In the genomic region with DNA sequence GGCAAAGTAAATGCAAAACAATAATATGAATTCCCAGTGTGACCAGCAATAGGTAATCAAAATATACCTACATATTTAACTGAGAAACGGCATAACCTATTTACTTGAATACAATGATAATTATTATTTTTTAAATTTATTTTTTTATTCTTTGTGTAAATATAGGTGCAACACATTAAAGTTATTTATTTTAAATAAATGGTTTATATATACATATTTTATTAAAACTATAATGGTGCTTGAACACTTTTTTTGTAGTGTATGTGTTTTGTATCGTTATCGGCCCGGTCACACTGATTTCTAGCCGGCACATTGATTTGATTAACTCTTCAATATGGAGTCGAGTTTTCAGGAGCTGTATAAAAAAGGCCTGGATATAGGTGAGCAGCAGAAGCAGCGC, we compare ENCODE assay signal across 4 fruit fly cellular contexts.
TF ChIP-seq lines count a peak whose summit lies in the region.

A gene (minus strand): TSS at position 51 of the 400 bp plus-strand sequence.
A gene (plus strand): TSS at position 289 of the 400 bp plus-strand sequence.
A gene (plus strand): TSS at position 289 of the 400 bp plus-strand sequence.

TF ChIP-seq in whole organism, adult, 20 proteins besides CTCF, POLR2A, EP300 and RAD21 (continued from another document):
- TF ChIP-seq CG14711 (tag; optimal IDR thresholded peaks at IDR 0.05; lab: Kevin White, UChicago) (peak; percentile 81), CG33017 (tag; optimal IDR thresholded peaks at IDR 0.05; lab: Kevin White, UChicago) (peak; percentile 60)

TF ChIP-seq in whole organism, embryonic, 481 proteins besides CTCF, POLR2A, EP300 and RAD21 (continued from another document and continues in another):
- TF ChIP-seq BtbVII (GFP tag; optimal IDR thresholded peaks at IDR 0.05; lab: Kevin White, UChicago) (no peak), CG7357 (GFP tag; IDR thresholded peaks at IDR 0.05; lab: Robert Waterston, UW) (peak; percentile 40; the same call in 1 of the 3 replicates), CG13123 (GFP tag; optimal IDR thresholded peaks at IDR 0.05; lab: Kevin White, UChicago) (no peak), dmrt11E (tag; optimal IDR thresholded peaks at IDR 0.05; lab: Kevin White, UChicago) (peak; percentile 63), otp (GFP tag; IDR thresholded peaks at IDR 0.05; lab: Robert Waterston, UW) (no peak), CG10959 (GFP tag; IDR thresholded peaks at IDR 0.05; lab: Robert Waterston, UW) (no peak), CG11093 (GFP tag; IDR thresholded peaks at IDR 0.05; lab: Robert Waterston, UW) (no peak), PHDP (tag; optimal IDR thresholded peaks at IDR 0.05; lab: Kevin White, UChicago) (no peak), CG1792 (GFP tag; optimal IDR thresholded peaks at IDR 0.05; lab: Kevin White, UChicago) (no peak), Sry-δ (GFP tag; optimal IDR thresholded peaks at IDR 0.05; lab: Kevin White, UChicago) (no peak), Rx (GFP tag; IDR thresholded peaks at IDR 0.05; lab: Robert Waterston, UW) (no peak), Gsc (GFP tag; IDR thresholded peaks at IDR 0.05; lab: Robert Waterston, UW) (no peak), pho (GFP tag; optimal IDR thresholded peaks at IDR 0.05; lab: Kevin White, UChicago) (no peak), CG6854 (GFP tag; optimal IDR thresholded peaks at IDR 0.05; lab: Kevin White, UChicago) (no peak), CG18619 (GFP tag; optimal IDR thresholded peaks at IDR 0.05; lab: Kevin White, UChicago) (no peak), Deaf1 (tag; optimal IDR thresholded peaks at IDR 0.05; lab: Kevin White, UChicago) (no peak), Myb (GFP tag; optimal IDR thresholded peaks at IDR 0.05; lab: Kevin White, UChicago) (no peak), psq (GFP tag; optimal IDR thresholded peaks at IDR 0.05; lab: Kevin White, UChicago) (no peak), ranshi (GFP tag; IDR thresholded peaks at IDR 0.05; lab: Robert Waterston, UW) (peak; percentile 77; the same call in 1 of the 2 replicates), Scr (GFP tag; IDR thresholded peaks at IDR 0.05; lab: Robert Waterston, UW; ENCODE audit: partially characterized antibody) (no peak), CG11398 (GFP tag; optimal IDR thresholded peaks at IDR 0.05; lab: Kevin White, UChicago) (no peak), Nf-YB (GFP tag; optimal IDR thresholded peaks at IDR 0.05; lab: Kevin White, UChicago) (no peak), crol (GFP tag; IDR thresholded peaks at IDR 0.05; lab: Robert Waterston, UW) (no peak), CG17361 (GFP tag; IDR thresholded peaks at IDR 0.05; lab: Robert Waterston, UW) (no peak; the same call in 2 of the 3 replicates), lmd (GFP tag; IDR thresholded peaks at IDR 0.05; lab: Robert Waterston, UW) (peak; percentile 53; the same call in 1 of the 2 replicates), TFAM (GFP tag; optimal IDR thresholded peaks at IDR 0.05; lab: Kevin White, UChicago) (no peak), NK7.1 (GFP tag; optimal IDR thresholded peaks at IDR 0.05; lab: Kevin White, UChicago) (no peak), Ets65A (GFP tag; lab: Kevin White, UChicago) (no peak), dan (GFP tag; IDR thresholded peaks at IDR 0.05; lab: Robert Waterston, UW) (no peak), sqz (GFP tag; optimal IDR thresholded peaks at IDR 0.05; lab: Kevin White, UChicago) (no peak), so (GFP tag; IDR thresholded peaks at IDR 0.05; lab: Robert Waterston, UW) (no peak), CG2889 (GFP tag; IDR thresholded peaks at IDR 0.05; lab: Robert Waterston, UW) (no peak), CG33557 (GFP tag; optimal IDR thresholded peaks at IDR 0.05; lab: Kevin White, UChicago) (peak; percentile 29), CG12155 (GFP tag; optimal IDR thresholded peaks at IDR 0.05; lab: Kevin White, UChicago) (no peak), CG12299 (tag; optimal IDR thresholded peaks at IDR 0.05; lab: Kevin White, UChicago) (no peak), CG7839 (tag; optimal IDR thresholded peaks at IDR 0.05; lab: Kevin White, UChicago) (peak; percentile 70), Jarid2 (GFP tag; optimal IDR thresholded peaks at IDR 0.05; lab: Kevin White, UChicago) (no peak), CG42726 (GFP tag; IDR thresholded peaks at IDR 0.05; lab: Robert Waterston, UW; ENCODE audit: partially characterized antibody) (no peak), sens-2 (GFP tag; IDR thresholded peaks at IDR 0.05; lab: Robert Waterston, UW) (no peak), HmgD (GFP tag; optimal IDR thresholded peaks at IDR 0.05; lab: Kevin White, UChicago) (no peak), gce (GFP tag; IDR thresholded peaks at IDR 0.05; lab: Robert Waterston, UW) (no peak), CG34224 (GFP tag; IDR thresholded peaks at IDR 0.05; lab: Robert Waterston, UW; ENCODE audit: partially characterized antibody) (no peak), CG10431 (GFP tag; optimal IDR thresholded peaks at IDR 0.05; lab: Kevin White, UChicago) (no peak)

TF ChIP-seq in whole organism, prepupa, 60 proteins besides CTCF, POLR2A, EP300 and RAD21 (continued from another document):
- TF ChIP-seq CG10631 (GFP tag; optimal IDR thresholded peaks at IDR 0.05; lab: Kevin White, UChicago) (peak; percentile 49), CG9139 (GFP tag; optimal IDR thresholded peaks at IDR 0.05; lab: Kevin White, UChicago) (no peak)

TF ChIP-seq in whole organism, pupa, 21 proteins besides CTCF, POLR2A, EP300 and RAD21 (continued from another document):
- TF ChIP-seq CG17806 (tag; optimal IDR thresholded peaks at IDR 0.05; lab: Kevin White, UChicago) (no peak), Pif1A (GFP tag; optimal IDR thresholded peaks at IDR 0.05; lab: Kevin White, UChicago) (no peak)
